ENCODE assay signal across 2 fruit fly cellular contexts in the genomic region with DNA sequence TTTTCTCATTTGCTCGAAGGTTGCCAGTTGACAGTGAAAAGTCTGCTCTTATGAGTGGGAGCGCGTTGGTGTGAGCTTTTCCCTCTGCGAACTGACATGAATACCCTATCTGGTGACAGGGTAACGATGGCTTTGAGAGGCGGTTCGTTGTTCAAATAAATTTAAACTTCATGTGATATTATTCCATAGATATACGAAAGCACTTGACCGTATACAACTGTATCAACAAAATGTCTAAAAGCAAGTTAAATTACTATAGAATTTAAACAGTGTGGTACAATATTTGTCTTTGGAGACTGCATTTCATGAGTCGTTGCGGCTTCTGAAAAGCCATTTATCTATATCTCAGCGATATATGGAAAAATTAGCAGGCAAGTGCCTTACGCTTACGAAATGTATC.
A peak's percentile ranks its signal among the peaks of the same experiment; 100 is the strongest.
TF ChIP-seq lines count a peak whose summit lies in the region.

No protein-coding gene starts in this region.

TF ChIP-seq in whole organism, embryonic, 481 proteins besides CTCF, POLR2A, EP300 and RAD21 (continued from another document and continues in another):
- TF ChIP-seq Sin3A (optimal IDR thresholded peaks at IDR 0.05; lab: Kevin White, UChicago) (no peak), Ssrp (tag; optimal IDR thresholded peaks at IDR 0.05; lab: Kevin White, UChicago) (peak; percentile 27), Jarid2 (GFP tag; optimal IDR thresholded peaks at IDR 0.05; lab: Kevin White, UChicago) (no peak), nmo (GFP tag; optimal IDR thresholded peaks at IDR 0.05; lab: Kevin White, UChicago) (peak; percentile 42), CG7372 (GFP tag; IDR thresholded peaks at IDR 0.05; lab: Robert Waterston, UW) (no peak), CG11456 (GFP tag; IDR thresholded peaks at IDR 0.05; lab: Robert Waterston, UW) (no peak), CG30403 (GFP tag; optimal IDR thresholded peaks at IDR 0.05; lab: Kevin White, UChicago) (peak; percentile 41), zen2 (GFP tag; IDR thresholded peaks at IDR 0.05; lab: Robert Waterston, UW; ENCODE audit: partially characterized antibody) (no peak), Rfx (GFP tag; IDR thresholded peaks at IDR 0.05; lab: Robert Waterston, UW) (peak; percentile 65), Sox100B (GFP tag; optimal IDR thresholded peaks at IDR 0.05; lab: Kevin White, UChicago) (peak; percentile 27), E2f1 (GFP tag; IDR thresholded peaks at IDR 0.05; lab: Robert Waterston, UW) (peak; percentile 50), CG14441 (GFP tag; IDR thresholded peaks at IDR 0.05; lab: Robert Waterston, UW) (peak; percentile 55), Side (GFP tag; optimal IDR thresholded peaks at IDR 0.05; lab: Kevin White, UChicago) (peak; percentile 2), CG9727 (GFP tag; optimal IDR thresholded peaks at IDR 0.05; lab: Kevin White, UChicago) (peak; percentile 21), CG32767 (GFP tag; IDR thresholded peaks at IDR 0.05; lab: Robert Waterston, UW) (peak; percentile 22; the same call in 1 of the 2 replicates), CG1602 (GFP tag; optimal IDR thresholded peaks at IDR 0.05; lab: Kevin White, UChicago) (peak; percentile 33), sug (tag; optimal IDR thresholded peaks at IDR 0.05; lab: Kevin White, UChicago) (no peak), wek (GFP tag; optimal IDR thresholded peaks at IDR 0.05; lab: Kevin White, UChicago) (no peak), CG31388 (GFP tag; optimal IDR thresholded peaks at IDR 0.05; lab: Kevin White, UChicago) (no peak), H2.0 (GFP tag; IDR thresholded peaks at IDR 0.05; lab: Robert Waterston, UW) (peak; percentile 51), CG13424 (tag; optimal IDR thresholded peaks at IDR 0.05; lab: Kevin White, UChicago) (peak; percentile 7), row (GFP tag; IDR thresholded peaks at IDR 0.05; lab: Robert Waterston, UW) (peak; percentile 80), sr (GFP tag; IDR thresholded peaks at IDR 0.05; lab: Robert Waterston, UW) (0 out of 3 replicates have a peak, but pooled peaks have one; percentile 12), CG12942 (GFP tag; optimal IDR thresholded peaks at IDR 0.05; lab: Kevin White, UChicago) (peak; percentile 0), Chrac-16 (GFP tag; optimal IDR thresholded peaks at IDR 0.05; lab: Kevin White, UChicago) (peak; percentile 17), CG17186 (GFP tag; optimal IDR thresholded peaks at IDR 0.05; lab: Kevin White, UChicago) (no peak), az2 (GFP tag; optimal IDR thresholded peaks at IDR 0.05; lab: Kevin White, UChicago) (peak; percentile 34), CG18619 (GFP tag; optimal IDR thresholded peaks at IDR 0.05; lab: Kevin White, UChicago) (peak; percentile 39), Hr51 (GFP tag; optimal IDR thresholded peaks at IDR 0.05; lab: Kevin White, UChicago) (peak in 1 of 2 experiments; percentile 70), Nf-YC (tag; optimal IDR thresholded peaks at IDR 0.05; lab: Kevin White, UChicago) (peak; percentile 14), hb (GFP tag; IDR thresholded peaks at IDR 0.05; lab: Robert Waterston, UW; ENCODE audit: partially characterized antibody) (no peak), phol (tag; optimal IDR thresholded peaks at IDR 0.05; lab: Kevin White, UChicago) (no peak), eve (GFP tag; optimal IDR thresholded peaks at IDR 0.05; lab: Kevin White, UChicago) (peak in 1 of 2 experiments; percentile 5), Meics (GFP tag; optimal IDR thresholded peaks at IDR 0.05; lab: Kevin White, UChicago) (peak; percentile 33), CG6175 (GFP tag; IDR thresholded peaks at IDR 0.05; lab: Robert Waterston, UW) (no peak), dysf (GFP tag; IDR thresholded peaks at IDR 0.05; lab: Robert Waterston, UW) (peak; percentile 65; the same call in 2 of the 3 replicates), tio (GFP tag; optimal IDR thresholded peaks at IDR 0.05; lab: Kevin White, UChicago) (peak; percentile 36), ssp (GFP tag; IDR thresholded peaks at IDR 0.05; lab: Robert Waterston, UW) (0 out of 2 replicates have a peak, but pooled peaks have one; percentile 13), Fer2 (tag; optimal IDR thresholded peaks at IDR 0.05; lab: Kevin White, UChicago) (no peak), ci (GFP tag; IDR thresholded peaks at IDR 0.05; lab: Robert Waterston, UW) (peak; percentile 31; the same call in 1 of the 3 replicates), CG16863 (GFP tag; optimal IDR thresholded peaks at IDR 0.05; lab: Kevin White, UChicago) (peak; percentile 1), CG8359 (GFP tag; optimal IDR thresholded peaks at IDR 0.05; lab: Kevin White, UChicago; ENCODE audit: borderline replicate concordance) (no peak), unpg (GFP tag; optimal IDR thresholded peaks at IDR 0.05; lab: Kevin White, UChicago) (peak; percentile 53), Adf1 (GFP tag; IDR thresholded peaks at IDR 0.05; lab: Robert Waterston, UW) (peak; percentile 37; the same call in 1 of the 2 replicates), mam (GFP tag; optimal IDR thresholded peaks at IDR 0.05; lab: Kevin White, UChicago) (peak; percentile 64), H15 (GFP tag; IDR thresholded peaks at IDR 0.05; lab: Robert Waterston, UW) (no peak), Trl (optimal IDR thresholded peaks at IDR 0.05; lab: Kevin White, UChicago) (no peak), Trl (GFP tag; optimal IDR thresholded peaks at IDR 0.05; lab: Kevin White, UChicago) (peak; percentile 10), slbo (GFP tag; IDR thresholded peaks at IDR 0.05; lab: Robert Waterston, UW) (peak; percentile 71), NK7.1 (GFP tag; optimal IDR thresholded peaks at IDR 0.05; lab: Kevin White, UChicago) (no peak), Sry-δ (GFP tag; optimal IDR thresholded peaks at IDR 0.05; lab: Kevin White, UChicago) (no peak), D19A (tag; optimal IDR thresholded peaks at IDR 0.05; lab: Kevin White, UChicago) (peak; percentile 79), Sox102F (GFP tag; optimal IDR thresholded peaks at IDR 0.05; lab: Kevin White, UChicago) (peak; percentile 48), CG32532 (GFP tag; IDR thresholded peaks at IDR 0.05; lab: Robert Waterston, UW) (0 out of 2 replicates have a peak, but pooled peaks have one; percentile 17), pan (optimal IDR thresholded peaks at IDR 0.05; lab: Kevin White, UChicago) (no peak), pan (GFP tag; optimal IDR thresholded peaks at IDR 0.05 in 1 of 2, IDR thresholded peaks at IDR 0.05 in 1 of 2) (peak in 1 of 2 experiments; percentile 62), CG11504 (tag; optimal IDR thresholded peaks at IDR 0.05; lab: Kevin White, UChicago) (peak; percentile 73), sob (GFP tag; IDR thresholded peaks at IDR 0.05; lab: Robert Waterston, UW) (peak; percentile 33; the same call in 1 of the 2 replicates), CG2678 (tag; optimal IDR thresholded peaks at IDR 0.05; lab: Kevin White, UChicago) (peak; percentile 67), lab (GFP tag; optimal IDR thresholded peaks at IDR 0.05; lab: Kevin White, UChicago) (peak; percentile 47), Ravus (GFP tag; IDR thresholded peaks at IDR 0.05; lab: Robert Waterston, UW) (no peak), jigr1 (GFP tag; IDR thresholded peaks at IDR 0.05; lab: Robert Waterston, UW) (no peak)

TF ChIP-seq in whole organism, prepupa, 60 proteins besides CTCF, POLR2A, EP300 and RAD21 (continued from another document):
- TF ChIP-seq Sox102F (GFP tag; optimal IDR thresholded peaks at IDR 0.05; lab: Kevin White, UChicago) (peak; percentile 40), CG3032 (tag; optimal IDR thresholded peaks at IDR 0.05; lab: Kevin White, UChicago) (no peak), Eip78C (GFP tag; lab: Kevin White, UChicago) (peak; percentile 79), fd59A (GFP tag; optimal IDR thresholded peaks at IDR 0.05; lab: Kevin White, UChicago) (no peak), CG8632 (GFP tag; optimal IDR thresholded peaks at IDR 0.05; lab: Kevin White, UChicago) (peak; percentile 27), CG4318 (GFP tag; optimal IDR thresholded peaks at IDR 0.05; lab: Kevin White, UChicago) (no peak), CG11762 (GFP tag; optimal IDR thresholded peaks at IDR 0.05; lab: Kevin White, UChicago; ENCODE audit: insufficient read depth) (no peak), CG15336 (GFP tag; IDR thresholded peaks at IDR 0.05; lab: Robert Waterston, UW) (0 out of 2 replicates have a peak, but pooled peaks have one; percentile 21), svp (GFP tag; lab: Kevin White, UChicago) (peak; percentile 44), CG3919 (GFP tag; optimal IDR thresholded peaks at IDR 0.05; lab: Kevin White, UChicago) (peak; percentile 22), cyc (GFP tag; optimal IDR thresholded peaks at IDR 0.05; lab: Kevin White, UChicago) (peak; percentile 34), topi (GFP tag; optimal IDR thresholded peaks at IDR 0.05; lab: Kevin White, UChicago) (peak; percentile 46), CG11902 (GFP tag; optimal IDR thresholded peaks at IDR 0.05; lab: Kevin White, UChicago) (no peak), acj6 (GFP tag; optimal IDR thresholded peaks at IDR 0.05; lab: Kevin White, UChicago) (peak; percentile 45), Hr4 (GFP tag; optimal IDR thresholded peaks at IDR 0.05; lab: Kevin White, UChicago) (no peak), CG31627 (GFP tag; optimal IDR thresholded peaks at IDR 0.05; lab: Kevin White, UChicago) (peak; percentile 51), CG16779 (tag; optimal IDR thresholded peaks at IDR 0.05; lab: Kevin White, UChicago) (peak; percentile 19), eg (GFP tag; IDR thresholded peaks at IDR 0.05; lab: Robert Waterston, UW) (no peak), Met (GFP tag; optimal IDR thresholded peaks at IDR 0.05; lab: Kevin White, UChicago) (peak; percentile 42), CG6276 (GFP tag; optimal IDR thresholded peaks at IDR 0.05; lab: Kevin White, UChicago) (no peak), Sox14 (GFP tag; optimal IDR thresholded peaks at IDR 0.05; lab: Kevin White, UChicago) (peak; percentile 44), Gug (GFP tag; IDR thresholded peaks at IDR 0.05; lab: Robert Waterston, UW) (no peak), CG7368 (GFP tag; optimal IDR thresholded peaks at IDR 0.05; lab: Kevin White, UChicago) (no peak), Eip75B (GFP tag; optimal IDR thresholded peaks at IDR 0.05; lab: Kevin White, UChicago) (peak; percentile 48), vri (GFP tag; optimal IDR thresholded peaks at IDR 0.05; lab: Kevin White, UChicago) (peak; percentile 55), OdsH (GFP tag; optimal IDR thresholded peaks at IDR 0.05; lab: Kevin White, UChicago) (peak; percentile 57), CG6792 (GFP tag; optimal IDR thresholded peaks at IDR 0.05; lab: Kevin White, UChicago) (peak; percentile 59), net (GFP tag; optimal IDR thresholded peaks at IDR 0.05; lab: Kevin White, UChicago) (peak; percentile 34), spab (GFP tag; optimal IDR thresholded peaks at IDR 0.05; lab: Kevin White, UChicago) (no peak), CG9139 (GFP tag; optimal IDR thresholded peaks at IDR 0.05; lab: Kevin White, UChicago) (no peak), CG11294 (GFP tag; IDR thresholded peaks at IDR 0.05; lab: Robert Waterston, UW) (no peak), Ets96B (tag; optimal IDR thresholded peaks at IDR 0.05; lab: Kevin White, UChicago) (peak; percentile 16), Lpt (GFP tag; optimal IDR thresholded peaks at IDR 0.05; lab: Kevin White, UChicago) (no peak), Hr38 (GFP tag; optimal IDR thresholded peaks at IDR 0.05; lab: Kevin White, UChicago) (no peak), CG6163 (GFP tag; IDR thresholded peaks at IDR 0.05; lab: Robert Waterston, UW) (peak; percentile 32; the same call in 1 of the 3 replicates), esn (GFP tag; optimal IDR thresholded peaks at IDR 0.05; lab: Kevin White, UChicago) (peak; percentile 55), CG34406 (GFP tag; optimal IDR thresholded peaks at IDR 0.05; lab: Kevin White, UChicago) (peak; percentile 26), CG10669 (GFP tag; optimal IDR thresholded peaks at IDR 0.05; lab: Kevin White, UChicago) (peak; percentile 14), salr (GFP tag; optimal IDR thresholded peaks at IDR 0.05; lab: Kevin White, UChicago) (no peak), fd85E (GFP tag; optimal IDR thresholded peaks at IDR 0.05; lab: Kevin White, UChicago) (no peak)
TF ChIP-seq in whole organism, prepupa: peak in this region for 33.
